Fruit fly (Drosophila melanogaster): ENCODE data around the gene CG10317.

DNA sequence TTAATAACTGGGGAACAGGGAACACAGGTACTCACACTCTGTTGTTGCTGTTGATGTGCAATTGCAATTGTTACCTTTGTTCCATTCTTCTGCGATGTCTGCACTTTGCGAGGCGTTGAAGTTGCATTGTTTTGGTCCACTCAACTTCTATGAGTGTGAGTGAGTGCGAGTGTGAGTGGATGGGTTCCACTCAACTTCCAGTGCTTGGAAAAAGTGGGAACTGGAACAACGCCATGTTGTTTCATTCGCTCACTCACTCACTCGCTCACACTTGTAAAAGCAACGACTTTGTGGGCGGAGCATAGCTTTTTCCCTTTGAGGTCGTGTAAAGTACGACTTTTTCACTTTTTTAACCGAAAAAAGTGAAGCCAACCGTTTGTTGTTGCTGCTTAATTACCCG lies 43.4 kb upstream of the CG10317 start:
- TF ChIP-seq Dfd (GFP tag; optimal IDR thresholded peaks at IDR 0.05), result no peak
- no peak for TF ChIP-seq OdsH (GFP tag; optimal IDR thresholded peaks at IDR 0.05)
- no peak for TF ChIP-seq rgr (GFP tag; optimal IDR thresholded peaks at IDR 0.05)
- TF ChIP-seq lola (GFP tag; optimal IDR thresholded peaks at IDR 0.05), result no peak
- TF ChIP-seq pan (optimal IDR thresholded peaks at IDR 0.05), result no peak
- no peak for TF ChIP-seq Sp1 (GFP tag; optimal IDR thresholded peaks at IDR 0.05)
- TF ChIP-seq Mio (GFP tag; optimal IDR thresholded peaks at IDR 0.05), result no peak
- TF ChIP-seq HLH106 (tag; optimal IDR thresholded peaks at IDR 0.05), result no peak
- TF ChIP-seq h (GFP tag; optimal IDR thresholded peaks at IDR 0.05), result no peak
- TF ChIP-seq Jra (GFP tag; optimal IDR thresholded peaks at IDR 0.05), result no peak
- no peak for TF ChIP-seq Hr78 (GFP tag; optimal IDR thresholded peaks at IDR 0.05)
- no peak for TF ChIP-seq psq (GFP tag; optimal IDR thresholded peaks at IDR 0.05)
- TF ChIP-seq foxo (GFP tag; optimal IDR thresholded peaks at IDR 0.05), result no peak

All from whole organism, wandering third instar larva.